Worm (Caenorhabditis elegans): ENCODE data around the gene T17A3.12.

DNA sequence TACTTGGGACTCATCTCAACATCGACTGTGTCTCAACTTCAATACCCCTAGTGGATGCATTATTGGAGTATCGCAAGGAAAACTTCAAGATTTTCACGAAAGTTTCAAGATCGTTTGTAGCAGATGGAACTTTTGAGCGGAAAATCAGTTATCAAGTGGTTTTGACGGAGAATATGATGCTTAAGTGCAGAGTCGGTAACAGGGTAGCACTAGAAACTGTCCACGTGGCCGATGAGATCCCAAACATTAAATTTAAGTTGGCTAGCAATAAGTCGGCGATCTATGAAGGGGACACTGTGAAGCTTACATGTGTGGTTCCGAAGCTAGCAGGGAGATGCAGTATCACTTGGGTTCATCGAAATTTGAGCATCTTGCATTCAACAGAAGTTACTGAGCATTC, 14.2 kb upstream of the T17A3.12 start:
- TF ChIP-seq ama-1 (optimal IDR thresholded peaks at IDR 0.05) (no peak), fkh-10 (GFP tag; optimal IDR thresholded peaks at IDR 0.05) (no peak), nhr-76 (tag; optimal IDR thresholded peaks at IDR 0.05) (no peak), zag-1 (tag; optimal IDR thresholded peaks at IDR 0.05) (no peak), mml-1 (tag; optimal IDR thresholded peaks at IDR 0.05) (no peak), nhr-28 (tag; optimal IDR thresholded peaks at IDR 0.05) (no peak)
